Fruit fly (Drosophila melanogaster): Measurements from ENCODE around the gene CG1146.

- TF ChIP-seq slbo (GFP tag; IDR thresholded peaks at IDR 0.05) (peak; percentile 22; the same call in 1 of the 2 replicates), wek (GFP tag; optimal IDR thresholded peaks at IDR 0.05) (peak; percentile 8), CG6654 (GFP tag; optimal IDR thresholded peaks at IDR 0.05) (no peak), CG1024 (GFP tag; IDR thresholded peaks at IDR 0.05) (0 out of 2 replicates have a peak, but pooled peaks have one; percentile 11), Aef1 (GFP tag; IDR thresholded peaks at IDR 0.05) (no peak)
Measured at dm6 chr3L:2466411-2467015, 22.1 kb upstream of the CG1146 start.
